Worm (Caenorhabditis elegans) whole organism, late embryonic: ENCODE results near the gene pgph-1.
A peak's percentile ranks its signal among the peaks of the same experiment; 100 is the strongest.
"Not testable (repeated sequence)": the region's sequence is repeated elsewhere in the genome, so short reads cannot be mapped to it uniquely, and the experiment has no call there.

Source experiments
- C08G9.2 ChIP-seq: sonication (generic microtip); optimal IDR thresholded peaks from 2 replicates; lab custom pipeline; 2016; ENCODE audit warnings: mild to moderate bottlenecking, missing genetic modification characterization, moderate library complexity, missing compliant biosample characterization
- C38D4.7 ChIP-seq: fragments of 200-800 bp; sonication (Bioruptor generic); optimal IDR thresholded peaks from 2 replicates; lab custom pipeline; 2018; ENCODE audit warnings: mild to moderate bottlenecking, missing genetic modification characterization, moderate library complexity, missing compliant biosample characterization
- K09A11.1 ChIP-seq: sonication (generic microtip); optimal IDR thresholded peaks from 2 replicates; lab custom pipeline; 2017; ENCODE audit warnings: antibody characterized with exemption, mild to moderate bottlenecking, missing genetic modification characterization, missing compliant biosample characterization; ENCODE audit not compliant: insufficient read depth
- ceh-14 ChIP-seq: sonication (generic microtip); optimal IDR thresholded peaks from 2 replicates; lab custom pipeline; 2016; ENCODE audit warnings: missing genotype, missing genetic modification characterization, missing compliant biosample characterization
- ceh-19 ChIP-seq: fragments of 200-800 bp; sonication (Bioruptor generic); optimal IDR thresholded peaks from 2 replicates; lab custom pipeline; 2018; ENCODE audit warnings: mild to moderate bottlenecking, missing genetic modification characterization, missing compliant biosample characterization
- ceh-2 ChIP-seq: sonication (generic microtip); optimal IDR thresholded peaks from 2 replicates; lab custom pipeline; 2016; ENCODE audit warnings: missing genotype, missing genetic modification characterization, missing compliant biosample characterization
- ceh-31 ChIP-seq: sonication (generic microtip); optimal IDR thresholded peaks from 2 replicates; lab custom pipeline; 2016; ENCODE audit warnings: missing genetic modification characterization, missing compliant biosample characterization
- ceh-45 ChIP-seq: fragments of 200-800 bp; sonication (Bioruptor generic); IDR thresholded peaks from 2 replicates; pipeline ENCODE4 v1.3.6; 2022; ENCODE audit warnings: missing genetic modification reagents, missing genetic modification characterization, missing compliant biosample characterization
- che-1 ChIP-seq: sonication (generic microtip); optimal IDR thresholded peaks from 2 replicates; lab custom pipeline; 2016; ENCODE audit warnings: mild to moderate bottlenecking, missing genetic modification characterization, missing compliant biosample characterization
- dve-1 ChIP-seq: sonication (generic microtip); optimal IDR thresholded peaks from 2 replicates; lab custom pipeline; 2017; ENCODE audit warnings: antibody characterized with exemption, mild to moderate bottlenecking, missing genetic modification characterization, missing compliant biosample characterization
- fax-1 ChIP-seq: sonication (generic microtip); optimal IDR thresholded peaks from 2 replicates; lab custom pipeline; 2016; ENCODE audit warnings: missing genotype, missing genetic modification characterization, missing compliant biosample characterization
- fkh-10 ChIP-seq: fragments of 150-350 bp; optimal IDR thresholded peaks from 2 replicates; lab custom pipeline; 2014; ENCODE audit warnings: missing biosample characterization, missing genetic modification reagents, missing genetic modification characterization
- hlh-15 ChIP-seq: sonication (generic microtip); optimal IDR thresholded peaks from 2 replicates; lab custom pipeline; 2016; ENCODE audit warnings: missing genetic modification characterization, missing compliant biosample characterization
- hlh-30 ChIP-seq: sonication (generic microtip); optimal IDR thresholded peaks from 2 replicates; lab custom pipeline; 2017; ENCODE audit warnings: antibody characterized with exemption, missing genetic modification characterization, missing compliant biosample characterization; ENCODE audit not compliant: insufficient read depth
- hlh-8 ChIP-seq: sonication (generic microtip); optimal IDR thresholded peaks from 2 replicates; lab custom pipeline; 2016; ENCODE audit warnings: missing genotype, missing genetic modification characterization, missing compliant biosample characterization
- lim-6 ChIP-seq: sonication (generic microtip); optimal IDR thresholded peaks from 2 replicates; lab custom pipeline; 2016; ENCODE audit warnings: missing genetic modification characterization, missing compliant biosample characterization
- madf-2 ChIP-seq: sonication (generic microtip); optimal IDR thresholded peaks from 2 replicates; lab custom pipeline; 2017; ENCODE audit warnings: missing genetic modification characterization, missing compliant biosample characterization
- nfya-1 ChIP-seq: sonication (generic microtip); optimal IDR thresholded peaks from 2 replicates; lab custom pipeline; 2017; ENCODE audit warnings: missing genetic modification characterization, mild to moderate bottlenecking, missing compliant biosample characterization, antibody characterized with exemption, moderate library complexity
- nhr-11 ChIP-seq: fragments of 150-350 bp; optimal IDR thresholded peaks from 2 replicates; lab custom pipeline; 2014; ENCODE audit warnings: missing biosample characterization, missing genetic modification characterization
- npax-4 ChIP-seq: sonication (generic microtip); optimal IDR thresholded peaks from 2 replicates; lab custom pipeline; 2016; ENCODE audit warnings: missing genetic modification characterization, missing compliant biosample characterization
- pag-3 ChIP-seq: sonication (generic microtip); optimal IDR thresholded peaks from 2 replicates; lab custom pipeline; 2016; ENCODE audit warnings: missing compliant biosample characterization, missing genetic modification characterization, borderline replicate concordance
- pat-9 ChIP-seq: fragments of 200-800 bp; sonication (Bioruptor generic); optimal IDR thresholded peaks from 2 replicates; lab custom pipeline; 2018; ENCODE audit warnings: mild to moderate bottlenecking, missing genetic modification characterization, moderate library complexity, missing compliant biosample characterization
- pax-1 ChIP-seq: fragments of 150-350 bp; optimal IDR thresholded peaks from 2 replicates; lab custom pipeline; 2014; ENCODE audit warnings: missing biosample characterization, missing genetic modification characterization
- pha-4 ChIP-seq: fragments of 150-350 bp; optimal IDR thresholded peaks from 2 replicates; lab custom pipeline; 2018; ENCODE audit warnings: missing biosample characterization, missing genetic modification reagents, missing genetic modification characterization
- ref-2 ChIP-seq: sonication (generic microtip); optimal IDR thresholded peaks from 2 replicates; lab custom pipeline; 2016; ENCODE audit warnings: missing genetic modification characterization, missing compliant biosample characterization
- rnt-1 ChIP-seq: sonication (generic microtip); optimal IDR thresholded peaks from 2 replicates; lab custom pipeline; 2016; ENCODE audit warnings: missing genetic modification characterization, missing compliant biosample characterization
- sdc-2 ChIP-seq: sonication (generic microtip); optimal IDR thresholded peaks from 2 replicates; lab custom pipeline; 2016; ENCODE audit warnings: missing genotype, missing genetic modification characterization, missing compliant biosample characterization
- sox-2 ChIP-seq: fragments of 200-800 bp; sonication (Bioruptor generic); IDR thresholded peaks from 2 replicates; pipeline ENCODE4 v1.3.6; 2022; ENCODE audit warnings: missing genetic modification reagents, missing genetic modification characterization, missing compliant biosample characterization
- sox-4 ChIP-seq: sonication (generic microtip); optimal IDR thresholded peaks from 2 replicates; lab custom pipeline; 2017; ENCODE audit warnings: mild to moderate bottlenecking, missing genetic modification characterization, inconsistent platforms, missing compliant biosample characterization
- tbx-2 ChIP-seq: sonication (generic microtip); optimal IDR thresholded peaks from 2 replicates; lab custom pipeline; 2016; ENCODE audit warnings: missing genetic modification characterization, missing compliant biosample characterization
- tbx-7 ChIP-seq: sonication (generic microtip); optimal IDR thresholded peaks from 2 replicates; lab custom pipeline; 2016; ENCODE audit warnings: missing genotype, missing genetic modification characterization, missing compliant biosample characterization
- ttx-3 ChIP-seq: sonication (generic microtip); optimal IDR thresholded peaks from 2 replicates; lab custom pipeline; 2016; ENCODE audit warnings: missing genetic modification reagents, missing genetic modification characterization, missing compliant biosample characterization
- unc-3 ChIP-seq, 2 experiments: fragments of 200-800 bp in 1 of 2; sonication (Bioruptor generic) in 1 of 2; sonication (generic microtip) in 1 of 2; conservative IDR thresholded peaks in 1 of 2; optimal IDR thresholded peaks in 1 of 2; 2 replicates each; pipeline versions ENCODE4 v1.3.6 to Lab custom; 2016 to 2022; ENCODE audit warnings: missing compliant biosample characterization in 2 of 2, missing genetic modification characterization in 2 of 2, missing genetic modification reagents in 1 of 2
- unc-42 ChIP-seq: sonication (generic microtip); optimal IDR thresholded peaks from 2 replicates; lab custom pipeline; 2016; ENCODE audit warnings: missing genotype, missing genetic modification characterization, missing compliant biosample characterization
- unc-55 ChIP-seq: sonication (generic microtip); optimal IDR thresholded peaks from 2 replicates; lab custom pipeline; 2017; ENCODE audit warnings: missing biosample characterization, missing genetic modification reagents, missing genetic modification characterization
- unc-86 ChIP-seq: sonication (generic microtip); optimal IDR thresholded peaks from 2 replicates; lab custom pipeline; 2016; ENCODE audit warnings: missing genetic modification characterization, missing compliant biosample characterization
- zip-5 ChIP-seq: sonication (generic microtip); optimal IDR thresholded peaks from 2 replicates; lab custom pipeline; 2016; ENCODE audit warnings: missing genetic modification characterization, missing compliant biosample characterization

pgph-1 gene

DNA sequence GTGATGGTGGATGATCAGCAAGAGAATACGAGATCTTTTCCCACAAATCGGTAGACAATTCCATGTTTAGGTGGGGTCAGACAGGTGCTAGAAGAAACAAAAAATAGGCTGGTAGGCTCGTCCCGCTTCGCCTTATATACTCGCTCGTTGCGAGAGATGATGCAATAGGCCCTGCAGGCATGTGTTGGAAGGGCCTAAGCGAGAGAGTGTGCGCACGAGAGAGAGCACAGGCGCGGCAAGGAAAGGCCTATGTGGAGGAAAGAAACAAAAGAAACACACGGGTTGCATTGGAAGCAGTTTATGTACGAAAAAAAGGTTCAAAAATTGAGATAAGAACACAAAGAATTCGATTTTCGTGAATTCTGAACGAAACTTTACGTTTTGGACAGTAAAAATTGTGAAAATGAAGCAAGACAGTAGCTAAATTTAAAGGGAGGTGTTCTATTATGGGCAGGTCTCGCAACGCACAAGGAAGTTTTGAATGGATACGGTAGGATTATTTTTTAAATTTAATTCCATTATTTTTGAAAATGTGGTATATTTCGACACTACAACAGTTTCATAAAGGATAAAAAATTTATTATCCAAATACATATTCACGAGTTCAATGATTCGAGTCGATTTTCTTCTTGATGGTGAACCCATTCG, 27.5 kb upstream of the pgph-1 start, which contains the start of gene F44E7.5:
F44E7.5 (minus strand) TSS at position 210 of the 648 bp plus-strand sequence.
- TF ChIP-seq ceh-31 (tag; lab: Kevin White, UChicago) (peak; percentile 52), dve-1 (tag; lab: Kevin White, UChicago) (no peak)

- TF ChIP-seq sdc-2 (tag; lab: Kevin White, UChicago), result no peak
- TF ChIP-seq unc-3 (GFP tag; conservative IDR thresholded peaks at IDR 0.05; lab: Robert Waterston, UW), result no peak
- TF ChIP-seq unc-3 (tag; optimal IDR thresholded peaks at IDR 0.05; lab: Kevin White, UChicago), result no peak
- TF ChIP-seq sox-4 (tag; lab: Kevin White, UChicago), result no peak
- peak; percentile 21 for TF ChIP-seq unc-55
- TF ChIP-seq hlh-30 (tag; lab: Kevin White, UChicago), result no peak
- TF ChIP-seq C38D4.7 (GFP tag; lab: Kevin White, UChicago), result no peak
- TF ChIP-seq tbx-7, result no peak
- TF ChIP-seq che-1, result no peak
Observed at ce11 chrV:5779984-5780383, 26.7 kb upstream of the pgph-1 start.

ce11 chrV:5776941-5777340, 23.6 kb upstream of the pgph-1 start, which contains the start of gene F44E7.4:
TSS of gene F44E7.4 (minus strand) at chrV:5776953.
- TF ChIP-seq rnt-1 (peak; percentile 45), tbx-2 (tag; lab: Kevin White, UChicago) (peak; percentile 4), sox-2 (GFP tag; lab: Robert Waterston, UW) (peak; percentile 78), ceh-14 (tag; lab: Kevin White, UChicago) (peak; percentile 4), ceh-31 (tag; lab: Kevin White, UChicago) (peak; percentile 50), unc-42 (tag; lab: Kevin White, UChicago) (peak; percentile 28), unc-3 (GFP tag; conservative IDR thresholded peaks at IDR 0.05; lab: Robert Waterston, UW) (peak; percentile 72; the same call in 1 of the 2 replicates), ceh-45 (GFP tag; lab: Robert Waterston, UW) (peak; percentile 87), nfya-1 (tag; lab: Kevin White, UChicago) (peak; percentile 28)
- TF ChIP-seq unc-3 (tag; optimal IDR thresholded peaks at IDR 0.05; lab: Kevin White, UChicago), result not testable (repeated sequence)

ce11 chrV:5774137-5774536, 20.8 kb upstream of the pgph-1 start:
- TF ChIP-seq zip-5 (tag; lab: Kevin White, UChicago) (no peak), C08G9.2 (tag; lab: Kevin White, UChicago) (no peak), ttx-3 (no peak), pha-4 (tag; lab: Kevin White, UChicago) (no peak), nfya-1 (tag; lab: Kevin White, UChicago) (no peak), K09A11.1 (no peak), unc-42 (tag; lab: Kevin White, UChicago) (no peak), unc-55 (no peak), ceh-14 (tag; lab: Kevin White, UChicago) (no peak), nhr-11 (tag; lab: Kevin White, UChicago) (no peak), pax-1 (tag; lab: Kevin White, UChicago) (no peak), madf-2 (tag; lab: Kevin White, UChicago) (no peak), ref-2 (no peak), unc-86 (tag; lab: Kevin White, UChicago) (no peak), npax-4 (tag; lab: Kevin White, UChicago) (no peak), unc-3 (GFP tag; conservative IDR thresholded peaks at IDR 0.05; lab: Robert Waterston, UW) (no peak), unc-3 (tag; optimal IDR thresholded peaks at IDR 0.05; lab: Kevin White, UChicago) (no peak), fkh-10 (GFP tag; lab: Kevin White, UChicago) (no peak), hlh-15 (tag; lab: Kevin White, UChicago) (no peak)

DNA sequence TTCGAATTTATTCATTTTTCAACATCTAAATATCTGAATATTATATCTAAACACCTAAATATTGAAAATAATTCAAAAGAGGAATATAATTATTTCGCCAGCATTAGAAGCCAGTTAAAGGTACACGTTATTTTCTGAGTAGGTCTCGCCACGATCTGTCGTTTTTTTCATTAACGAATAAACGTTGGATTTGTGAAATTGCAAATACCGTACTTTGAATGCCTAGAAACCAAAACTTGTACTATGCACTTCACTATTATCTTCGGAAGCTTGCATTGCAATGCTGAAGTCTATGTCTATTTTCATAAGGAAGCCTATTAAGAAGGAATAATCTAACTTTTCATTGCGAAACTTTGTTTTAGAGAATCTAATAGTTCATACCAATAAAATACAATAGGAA, 19.2 kb upstream of the pgph-1 start:
- no peak for TF ChIP-seq hlh-8 (tag; lab: Kevin White, UChicago)
- TF ChIP-seq rnt-1, result no peak
- TF ChIP-seq ceh-19, result no peak
- no peak for TF ChIP-seq pat-9
- no peak for TF ChIP-seq lim-6 (tag; lab: Kevin White, UChicago)
- no peak for TF ChIP-seq ceh-2 (tag; lab: Kevin White, UChicago)
- no peak for TF ChIP-seq pag-3 (tag; lab: Kevin White, UChicago)
- TF ChIP-seq fax-1, result no peak
- no peak for TF ChIP-seq unc-55
